Fruit fly (Drosophila melanogaster) whole organism, pupa: Measurements from ENCODE around the gene Pde11.

Source experiments
- CG14655 ChIP-seq: fragments of 200-800 bp; sonication (Bioruptor generic); optimal IDR thresholded peaks from 3 replicates; lab custom pipeline; 2017; ENCODE audit warnings: mild to moderate bottlenecking, missing biosample characterization, missing genetic modification reagents, missing genetic modification characterization
- Snoo ChIP-seq: fragments of 200-800 bp; sonication (Bioruptor generic); optimal IDR thresholded peaks from 3 replicates; lab custom pipeline; 2017; ENCODE audit warnings: missing biosample characterization, mild to moderate bottlenecking, missing genetic modification characterization, inconsistent platforms

DNA sequence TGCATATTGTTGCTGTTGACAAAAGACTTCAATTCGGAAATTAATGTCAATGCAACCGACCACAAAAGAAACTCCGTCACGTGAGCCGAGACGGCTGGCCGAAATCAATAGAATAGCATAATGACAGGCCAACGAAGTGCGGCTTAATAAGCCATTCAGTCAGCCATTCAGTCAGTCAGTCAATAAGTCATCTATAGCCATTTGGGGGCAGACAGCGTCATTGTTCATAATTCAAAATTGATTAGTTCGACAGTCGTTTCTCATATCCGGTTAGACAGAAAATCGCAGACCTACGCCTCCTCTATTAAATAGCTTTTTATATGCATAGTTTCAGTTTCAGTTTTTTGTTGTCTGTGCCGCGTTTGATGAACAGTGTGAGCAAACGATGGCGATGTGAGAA is 64.1 kb downstream of the Pde11 start:
- TF ChIP-seq CG14655 (GFP tag; lab: Kevin White, UChicago) (no peak), Snoo (no peak)
